Worm (Caenorhabditis elegans) whole organism, young adult: ENCODE data around the gene srx-63.

ENCODE experiments used
- B0261.1 ChIP-seq: sonication (generic microtip); optimal IDR thresholded peaks from 2 replicates; lab custom pipeline; 2016; ENCODE audit warnings: mild to moderate bottlenecking, missing genetic modification characterization, moderate library complexity, missing compliant biosample characterization
- B0336.3 ChIP-seq: fragments of 200-800 bp; sonication (Bioruptor generic); IDR thresholded peaks from 2 replicates; pipeline ENCODE4 v1.3.6; 2022; ENCODE audit warnings: missing genetic modification characterization, missing compliant biosample characterization
- F10E7.11 ChIP-seq: sonication (generic microtip); optimal IDR thresholded peaks from 2 replicates; lab custom pipeline; 2017; ENCODE audit warnings: mild to moderate bottlenecking, missing genetic modification characterization, moderate library complexity, missing compliant biosample characterization
- F39B2.1 ChIP-seq: fragments of 200-800 bp; sonication (Bioruptor generic); IDR thresholded peaks from 2 replicates; pipeline ENCODE4 v1.3.6; 2022; ENCODE audit warnings: missing genetic modification reagents, missing genetic modification characterization, missing compliant biosample characterization
- F49E8.2 ChIP-seq: sonication (generic microtip); optimal IDR thresholded peaks from 3 replicates; lab custom pipeline; 2017; ENCODE audit warnings: missing genetic modification characterization, mild to moderate bottlenecking, missing compliant biosample characterization, antibody characterized with exemption, moderate library complexity; ENCODE audit not compliant: insufficient read depth
- F55B11.4 ChIP-seq: sonication (generic microtip); optimal IDR thresholded peaks from 2 replicates; lab custom pipeline; 2016; ENCODE audit warnings: missing compliant biosample characterization, missing genetic modification characterization, borderline replicate concordance; ENCODE audit not compliant: insufficient read depth
- F57A8.1 ChIP-seq: fragments of 200-800 bp; sonication (Bioruptor generic); optimal IDR thresholded peaks from 2 replicates; lab custom pipeline; 2018; ENCODE audit warnings: mild to moderate bottlenecking, missing genetic modification characterization, moderate library complexity, missing compliant biosample characterization
- T07F8.4 ChIP-seq: sonication (generic microtip); optimal IDR thresholded peaks from 2 replicates; lab custom pipeline; 2016; ENCODE audit warnings: mild to moderate bottlenecking, missing genetic modification characterization, moderate library complexity, missing compliant biosample characterization
- Y53F4B.3 ChIP-seq: fragments of 200-800 bp; sonication (Bioruptor generic); IDR thresholded peaks from 2 replicates; pipeline ENCODE4 v1.3.6; 2022; ENCODE audit warnings: missing genetic modification reagents, missing genetic modification characterization, missing compliant biosample characterization
- Y67H2A.10 ChIP-seq: fragments of 200-800 bp; sonication (Bioruptor generic); conservative IDR thresholded peaks from 2 replicates; pipeline ENCODE4 v1.3.6; 2022; ENCODE audit warnings: missing genetic modification reagents, missing genetic modification characterization, missing compliant biosample characterization
- Y95B8A.8 ChIP-seq: fragments of 200-800 bp; sonication (Bioruptor generic); IDR thresholded peaks from 2 replicates; pipeline ENCODE4 v1.3.6; 2022; ENCODE audit warnings: missing genetic modification reagents, missing genetic modification characterization, missing compliant biosample characterization
- ama-1 ChIP-seq, 3 experiments: fragments of 150-350 bp in 1 of 3; sonication (generic microtip) in 2 of 3; optimal IDR thresholded peaks; 2 replicates each; lab custom pipeline; 2014 to 2018; ENCODE audit warnings: missing biosample characterization in 2 of 3, missing genetic modification characterization in 2 of 3, missing genetic modification reagents in 2 of 3
- aptf-2 ChIP-seq: fragments of 200-800 bp; sonication (Bioruptor generic); conservative IDR thresholded peaks from 2 replicates; pipeline ENCODE4 v1.3.6; 2022; ENCODE audit warnings: missing genetic modification reagents, missing genetic modification characterization, missing compliant biosample characterization
- atf-7 ChIP-seq: sonication (generic microtip); optimal IDR thresholded peaks from 2 replicates; lab custom pipeline; 2017; ENCODE audit warnings: mild to moderate bottlenecking, missing genetic modification characterization, missing compliant biosample characterization
- athp-1 ChIP-seq: sonication (generic microtip); optimal IDR thresholded peaks from 2 replicates; lab custom pipeline; 2017; ENCODE audit warnings: mild to moderate bottlenecking, missing genetic modification characterization, missing compliant biosample characterization
- bed-2 ChIP-seq: fragments of 200-800 bp; sonication (Bioruptor generic); IDR thresholded peaks from 2 replicates; pipeline ENCODE4 v1.3.6; 2022; ENCODE audit warnings: missing genetic modification reagents, missing genetic modification characterization, missing compliant biosample characterization
- ceh-58 ChIP-seq: fragments of 200-800 bp; sonication (Bioruptor generic); IDR thresholded peaks from 2 replicates; pipeline ENCODE4 v1.3.6; 2022; ENCODE audit warnings: missing genetic modification characterization, missing compliant biosample characterization
- ceh-91 ChIP-seq: fragments of 200-800 bp; sonication (Bioruptor generic); IDR thresholded peaks from 2 replicates; pipeline ENCODE4 v1.3.6; 2022; ENCODE audit warnings: missing genetic modification reagents, missing genetic modification characterization, missing compliant biosample characterization
- chd-7 ChIP-seq: sonication (generic microtip); optimal IDR thresholded peaks from 2 replicates; lab custom pipeline; 2016; ENCODE audit warnings: mild to moderate bottlenecking, missing genetic modification characterization, moderate library complexity, missing compliant biosample characterization
- dpl-1 ChIP-seq: fragments of 150-350 bp; optimal IDR thresholded peaks from 2 replicates; lab custom pipeline; 2014; ENCODE audit warnings: missing biosample characterization, missing genetic modification reagents, missing genetic modification characterization
- egl-44 ChIP-seq: fragments of 200-800 bp; sonication (Bioruptor generic); IDR thresholded peaks from 2 replicates; pipeline ENCODE4 v1.3.6; 2022; ENCODE audit warnings: missing genetic modification reagents, missing genetic modification characterization, missing compliant biosample characterization
- gei-17 ChIP-seq: fragments of 200-800 bp; sonication (Bioruptor generic); optimal IDR thresholded peaks from 2 replicates; lab custom pipeline; 2018; ENCODE audit warnings: mild to moderate bottlenecking, missing genetic modification characterization, missing compliant biosample characterization
- hmg-20 ChIP-seq: fragments of 200-800 bp; sonication (Bioruptor generic); IDR thresholded peaks from 2 replicates; pipeline ENCODE4 v1.3.6; 2022; ENCODE audit warnings: missing genetic modification reagents, missing genetic modification characterization, missing compliant biosample characterization
- hsf-1 ChIP-seq: fragments of 200-800 bp; sonication (Bioruptor generic); IDR thresholded peaks from 2 replicates; pipeline ENCODE4 v1.3.6; 2022; ENCODE audit warnings: missing genetic modification reagents, missing genetic modification characterization, missing compliant biosample characterization
- let-607 ChIP-seq, 2 experiments: fragments of 200-800 bp in 1 of 2; sonication (Bioruptor generic) in 1 of 2; sonication (generic microtip) in 1 of 2; optimal IDR thresholded peaks; 2 replicates each; lab custom pipeline; 2016 to 2018; ENCODE audit warnings: mild to moderate bottlenecking in 2 of 2, missing compliant biosample characterization in 2 of 2, missing genetic modification characterization in 2 of 2, moderate library complexity in 2 of 2, missing genotype in 1 of 2
- lsl-1 ChIP-seq: fragments of 200-800 bp; sonication (Bioruptor generic); optimal IDR thresholded peaks from 2 replicates; lab custom pipeline; 2018; ENCODE audit warnings: mild to moderate bottlenecking, missing genetic modification characterization, moderate library complexity, missing compliant biosample characterization
- madf-10 ChIP-seq: sonication (generic microtip); optimal IDR thresholded peaks from 2 replicates; lab custom pipeline; 2016; ENCODE audit warnings: mild to moderate bottlenecking, missing genetic modification characterization, missing compliant biosample characterization
- nfya-1 ChIP-seq: sonication (generic microtip); optimal IDR thresholded peaks from 2 replicates; lab custom pipeline; 2017; ENCODE audit warnings: antibody characterized with exemption, missing compliant biosample characterization, missing genetic modification characterization, borderline replicate concordance; ENCODE audit not compliant: insufficient read depth
- nhr-179 ChIP-seq: sonication (generic microtip); optimal IDR thresholded peaks from 2 replicates; lab custom pipeline; 2016; ENCODE audit warnings: mild to moderate bottlenecking, missing genetic modification characterization, missing compliant biosample characterization
- nhr-27 ChIP-seq: fragments of 200-800 bp; sonication (Bioruptor generic); optimal IDR thresholded peaks from 2 replicates; lab custom pipeline; 2018; ENCODE audit warnings: mild to moderate bottlenecking, missing genetic modification characterization, moderate library complexity, missing compliant biosample characterization
- nhr-80 ChIP-seq: sonication (generic microtip); optimal IDR thresholded peaks from 2 replicates; lab custom pipeline; 2016; ENCODE audit warnings: missing genetic modification characterization, missing compliant biosample characterization
- pha-4 ChIP-seq: fragments of 150-350 bp; sonication (generic microtip); optimal IDR thresholded peaks from 2 replicates; lab custom pipeline; 2014; ENCODE audit warnings: missing biosample characterization, missing genetic modification reagents, missing genetic modification characterization
- sea-2 ChIP-seq: fragments of 200-800 bp; sonication (Bioruptor generic); IDR thresholded peaks from 2 replicates; pipeline ENCODE4 v1.3.6; 2022; ENCODE audit warnings: missing genetic modification characterization, missing compliant biosample characterization
- somi-1 ChIP-seq: fragments of 200-800 bp; sonication (Bioruptor generic); optimal IDR thresholded peaks from 2 replicates; lab custom pipeline; 2018; ENCODE audit warnings: mild to moderate bottlenecking, missing genetic modification characterization, missing compliant biosample characterization
- zfh-2 ChIP-seq: fragments of 200-800 bp; sonication (Bioruptor generic); conservative IDR thresholded peaks from 2 replicates; pipeline ENCODE4 v1.3.6; 2022; ENCODE audit warnings: missing genetic modification reagents, missing genetic modification characterization, missing compliant biosample characterization
- ztf-18 ChIP-seq: sonication (generic microtip); optimal IDR thresholded peaks from 2 replicates; lab custom pipeline; 2016; ENCODE audit warnings: missing genotype, mild to moderate bottlenecking, missing genetic modification characterization, missing compliant biosample characterization

The srx-63 gene

ce11 chrV:3931326-3931725 lies at the start of gene srx-63:
srx-63 (plus strand) TSS chrV:3931626.
- TF ChIP-seq nhr-80 (tag; lab: Kevin White, UChicago) (no peak), bed-2 (GFP tag; lab: Robert Waterston, UW) (no peak), atf-7 (tag; lab: Kevin White, UChicago) (no peak), chd-7 (tag; lab: Kevin White, UChicago) (no peak), Y95B8A.8 (GFP tag; lab: Robert Waterston, UW) (no peak), athp-1 (no peak), nhr-27 (tag; lab: Kevin White, UChicago) (no peak), B0261.1 (tag; lab: Kevin White, UChicago) (no peak), ceh-91 (GFP tag; lab: Robert Waterston, UW) (no peak), Y53F4B.3 (GFP tag; lab: Robert Waterston, UW) (no peak), egl-44 (no peak), F55B11.4 (tag; lab: Kevin White, UChicago) (no peak), let-607 (tag; optimal IDR thresholded peaks at IDR 0.05; lab: Kevin White, UChicago) (no peak), somi-1 (GFP tag; lab: Kevin White, UChicago) (no peak), Y67H2A.10 (GFP tag; lab: Robert Waterston, UW) (no peak), F10E7.11 (no peak), B0336.3 (no peak), nhr-179 (no peak), nfya-1 (tag; lab: Kevin White, UChicago) (no peak), sea-2 (GFP tag; lab: Robert Waterston, UW) (no peak)

- TF ChIP-seq F49E8.2 (tag; lab: Kevin White, UChicago), result no peak
- TF ChIP-seq nhr-27 (tag; lab: Kevin White, UChicago), result no peak
- no peak for TF ChIP-seq ceh-58 (GFP tag; lab: Robert Waterston, UW)
- TF ChIP-seq gei-17 (GFP tag; lab: Kevin White, UChicago), result no peak
- TF ChIP-seq F39B2.1 (GFP tag; lab: Robert Waterston, UW), result no peak
Measured at ce11 chrV:3884550-3884949, 46.9 kb upstream of the srx-63 start.

ce11 chrV:3886104-3886503 lies 45.3 kb upstream of the srx-63 start, which contains the start of gene nhr-124:
nhr-124 (minus strand) TSS chrV:3886204.
- TF ChIP-seq ztf-18 (tag; lab: Kevin White, UChicago) (no peak), lsl-1 (GFP tag; lab: Kevin White, UChicago) (no peak), F57A8.1 (GFP tag; lab: Kevin White, UChicago) (no peak), zfh-2 (GFP tag; lab: Robert Waterston, UW) (no peak), madf-10 (no peak), dpl-1 (GFP tag; lab: Kevin White, UChicago) (no peak), ama-1 (optimal IDR thresholded peaks at IDR 0.05; lab: Kevin White, UChicago) (no peak), ama-1 (GFP tag; optimal IDR thresholded peaks at IDR 0.05; lab: Kevin White, UChicago) (no peak), hmg-20 (GFP tag; lab: Robert Waterston, UW) (no peak), B0336.3 (no peak), hsf-1 (GFP tag; lab: Robert Waterston, UW) (no peak), aptf-2 (GFP tag; lab: Robert Waterston, UW) (no peak), pha-4 (tag; lab: Kevin White, UChicago) (no peak), T07F8.4 (tag; lab: Kevin White, UChicago) (no peak)
- TF ChIP-seq, all 124 proteins: peak for 0
